Worm (Caenorhabditis elegans) whole organism, late embryonic: ENCODE results near the gene gars-1.

Experiments
- C08G9.2 ChIP-seq: sonication (generic microtip); optimal IDR thresholded peaks from 2 replicates; lab custom pipeline; 2016; ENCODE audit warnings: mild to moderate bottlenecking, missing genetic modification characterization, moderate library complexity, missing compliant biosample characterization
- C38D4.7 ChIP-seq: fragments of 200-800 bp; sonication (Bioruptor generic); optimal IDR thresholded peaks from 2 replicates; lab custom pipeline; 2018; ENCODE audit warnings: mild to moderate bottlenecking, missing genetic modification characterization, moderate library complexity, missing compliant biosample characterization
- ahr-1 ChIP-seq: sonication (generic microtip); optimal IDR thresholded peaks from 2 replicates; lab custom pipeline; 2016; ENCODE audit warnings: missing genetic modification characterization, missing compliant biosample characterization
- ama-1 ChIP-seq: fragments of 150-350 bp; optimal IDR thresholded peaks from 2 replicates; lab custom pipeline; 2014
- ceh-14 ChIP-seq: sonication (generic microtip); optimal IDR thresholded peaks from 2 replicates; lab custom pipeline; 2016; ENCODE audit warnings: missing genotype, missing genetic modification characterization, missing compliant biosample characterization
- ceh-2 ChIP-seq: sonication (generic microtip); optimal IDR thresholded peaks from 2 replicates; lab custom pipeline; 2016; ENCODE audit warnings: missing genotype, missing genetic modification characterization, missing compliant biosample characterization
- ceh-24 ChIP-seq: sonication (generic microtip); optimal IDR thresholded peaks from 2 replicates; lab custom pipeline; 2016; ENCODE audit warnings: mild to moderate bottlenecking, missing genetic modification characterization, missing compliant biosample characterization
- ceh-30 ChIP-seq: fragments of 150-350 bp; optimal IDR thresholded peaks from 2 replicates; lab custom pipeline; 2014; ENCODE audit warnings: missing biosample characterization, missing genetic modification characterization
- ceh-45 ChIP-seq: fragments of 200-800 bp; sonication (Bioruptor generic); IDR thresholded peaks from 2 replicates; pipeline ENCODE4 v1.3.6; 2022; ENCODE audit warnings: missing genetic modification reagents, missing genetic modification characterization, missing compliant biosample characterization
- ceh-6 ChIP-seq: fragments of 200-800 bp; sonication (Bioruptor generic); optimal IDR thresholded peaks from 2 replicates; lab custom pipeline; 2018; ENCODE audit warnings: mild to moderate bottlenecking, missing genetic modification characterization, missing compliant biosample characterization
- dmd-4 ChIP-seq: sonication (generic microtip); optimal IDR thresholded peaks from 2 replicates; lab custom pipeline; 2016; ENCODE audit warnings: borderline replicate concordance, missing genetic modification characterization, missing compliant biosample characterization
- elt-2 ChIP-seq: sonication (generic microtip); optimal IDR thresholded peaks from 2 replicates; lab custom pipeline; 2016; ENCODE audit warnings: missing genetic modification reagents, missing genetic modification characterization, missing compliant biosample characterization
- elt-4 ChIP-seq: sonication (generic microtip); optimal IDR thresholded peaks from 2 replicates; lab custom pipeline; 2016; ENCODE audit warnings: missing genetic modification characterization, missing compliant biosample characterization
- ets-4 ChIP-seq: sonication (generic microtip); optimal IDR thresholded peaks from 2 replicates; lab custom pipeline; 2016; ENCODE audit warnings: missing genetic modification characterization, missing compliant biosample characterization
- fax-1 ChIP-seq: sonication (generic microtip); optimal IDR thresholded peaks from 2 replicates; lab custom pipeline; 2016; ENCODE audit warnings: missing genotype, missing genetic modification characterization, missing compliant biosample characterization
- fkh-6 ChIP-seq: sonication (generic microtip); optimal IDR thresholded peaks from 2 replicates; lab custom pipeline; 2016; ENCODE audit warnings: missing genetic modification characterization, missing compliant biosample characterization
- gmeb-2 ChIP-seq: sonication (generic microtip); optimal IDR thresholded peaks from 2 replicates; lab custom pipeline; 2016; ENCODE audit warnings: missing genetic modification characterization, inconsistent platforms, missing compliant biosample characterization
- hlh-13 ChIP-seq: fragments of 200-800 bp; sonication (Bioruptor generic); optimal IDR thresholded peaks from 2 replicates; lab custom pipeline; 2018; ENCODE audit warnings: mild to moderate bottlenecking, missing genetic modification characterization, missing compliant biosample characterization
- hlh-6 ChIP-seq: sonication (generic microtip); optimal IDR thresholded peaks from 2 replicates; lab custom pipeline; 2016; ENCODE audit warnings: missing genotype, missing genetic modification characterization, missing compliant biosample characterization
- lim-6 ChIP-seq: sonication (generic microtip); optimal IDR thresholded peaks from 2 replicates; lab custom pipeline; 2016; ENCODE audit warnings: missing genetic modification characterization, missing compliant biosample characterization
- madf-2 ChIP-seq: sonication (generic microtip); optimal IDR thresholded peaks from 2 replicates; lab custom pipeline; 2017; ENCODE audit warnings: missing genetic modification characterization, missing compliant biosample characterization
- nhr-11 ChIP-seq: fragments of 150-350 bp; optimal IDR thresholded peaks from 2 replicates; lab custom pipeline; 2014; ENCODE audit warnings: missing biosample characterization, missing genetic modification characterization
- nhr-232 ChIP-seq: sonication (generic microtip); optimal IDR thresholded peaks from 2 replicates; lab custom pipeline; 2016; ENCODE audit warnings: missing genetic modification characterization, missing compliant biosample characterization
- npax-4 ChIP-seq: sonication (generic microtip); optimal IDR thresholded peaks from 2 replicates; lab custom pipeline; 2016; ENCODE audit warnings: missing genetic modification characterization, missing compliant biosample characterization
- odd-2 ChIP-seq: sonication (generic microtip); optimal IDR thresholded peaks from 2 replicates; lab custom pipeline; 2017; ENCODE audit warnings: antibody characterized with exemption, mild to moderate bottlenecking, missing genetic modification characterization, missing compliant biosample characterization
- pag-3 ChIP-seq: sonication (generic microtip); optimal IDR thresholded peaks from 2 replicates; lab custom pipeline; 2016; ENCODE audit warnings: missing compliant biosample characterization, missing genetic modification characterization, borderline replicate concordance
- pat-9 ChIP-seq: fragments of 200-800 bp; sonication (Bioruptor generic); optimal IDR thresholded peaks from 2 replicates; lab custom pipeline; 2018; ENCODE audit warnings: mild to moderate bottlenecking, missing genetic modification characterization, moderate library complexity, missing compliant biosample characterization
- pha-4 ChIP-seq: fragments of 150-350 bp; optimal IDR thresholded peaks from 2 replicates; lab custom pipeline; 2018; ENCODE audit warnings: missing biosample characterization, missing genetic modification reagents, missing genetic modification characterization
- pqm-1 ChIP-seq: sonication (generic microtip); optimal IDR thresholded peaks from 2 replicates; lab custom pipeline; 2016; ENCODE audit warnings: missing genetic modification characterization, missing compliant biosample characterization
- ref-2 ChIP-seq: sonication (generic microtip); optimal IDR thresholded peaks from 2 replicates; lab custom pipeline; 2016; ENCODE audit warnings: missing genetic modification characterization, missing compliant biosample characterization
- sdc-2 ChIP-seq: sonication (generic microtip); optimal IDR thresholded peaks from 2 replicates; lab custom pipeline; 2016; ENCODE audit warnings: missing genotype, missing genetic modification characterization, missing compliant biosample characterization
- syd-9 ChIP-seq: sonication (generic microtip); optimal IDR thresholded peaks from 2 replicates; lab custom pipeline; 2016; ENCODE audit warnings: mild to moderate bottlenecking, missing genetic modification characterization, moderate library complexity, missing compliant biosample characterization
- tbx-2 ChIP-seq: sonication (generic microtip); optimal IDR thresholded peaks from 2 replicates; lab custom pipeline; 2016; ENCODE audit warnings: missing genetic modification characterization, missing compliant biosample characterization
- unc-3 ChIP-seq, 2 experiments: fragments of 200-800 bp in 1 of 2; sonication (Bioruptor generic) in 1 of 2; sonication (generic microtip) in 1 of 2; conservative IDR thresholded peaks in 1 of 2; optimal IDR thresholded peaks in 1 of 2; 2 replicates each; pipeline versions ENCODE4 v1.3.6 to Lab custom; 2016 to 2022; ENCODE audit warnings: missing compliant biosample characterization in 2 of 2, missing genetic modification characterization in 2 of 2, missing genetic modification reagents in 1 of 2
- unc-42 ChIP-seq: sonication (generic microtip); optimal IDR thresholded peaks from 2 replicates; lab custom pipeline; 2016; ENCODE audit warnings: missing genotype, missing genetic modification characterization, missing compliant biosample characterization
- unc-55 ChIP-seq: sonication (generic microtip); optimal IDR thresholded peaks from 2 replicates; lab custom pipeline; 2017; ENCODE audit warnings: missing biosample characterization, missing genetic modification reagents, missing genetic modification characterization

gars-1 gene

ce11 chrIII:5172470-5172869 is 9.0 kb upstream of the gars-1 start, which contains the start of gene K10D2.5 (continued):
- TF ChIP-seq unc-3 (GFP tag; conservative IDR thresholded peaks at IDR 0.05; lab: Robert Waterston, UW) (peak; percentile 79), unc-3 (tag; optimal IDR thresholded peaks at IDR 0.05; lab: Kevin White, UChicago) (peak; percentile 45), nhr-232 (tag; lab: Kevin White, UChicago) (peak; percentile 25), hlh-6 (tag; lab: Kevin White, UChicago) (peak; percentile 89), ref-2 (tag; lab: Kevin White, UChicago) (peak; percentile 99), ceh-6 (peak; percentile 45), odd-2 (no peak), ceh-24 (no peak), dmd-4 (tag; lab: Kevin White, UChicago) (peak; percentile 87), nhr-11 (tag; lab: Kevin White, UChicago) (no peak), sdc-2 (tag; lab: Kevin White, UChicago) (peak; percentile 79), lim-6 (peak; percentile 96), pat-9 (tag; lab: Kevin White, UChicago) (peak; percentile 15), ets-4 (peak; percentile 100), madf-2 (tag; lab: Kevin White, UChicago) (peak; percentile 80), elt-2 (tag; lab: Kevin White, UChicago) (peak; percentile 84), C08G9.2 (peak; percentile 100), ceh-30 (no peak), unc-55 (GFP tag; lab: Kevin White, UChicago) (no peak), C38D4.7 (GFP tag; lab: Kevin White, UChicago) (no peak), hlh-13 (GFP tag; lab: Kevin White, UChicago) (peak; percentile 49), ahr-1 (peak; percentile 80)

ce11 chrIII:5171945-5172344 is 8.5 kb upstream of the gars-1 start, which contains the start of gene prp-19:
prp-19 (minus strand) TSS chrIII:5172045.
- TF ChIP-seq nhr-11 (tag; lab: Kevin White, UChicago) (no peak), pha-4 (no peak), ama-1 (lab: Kevin White, UChicago) (no peak), pag-3 (no peak)

DNA sequence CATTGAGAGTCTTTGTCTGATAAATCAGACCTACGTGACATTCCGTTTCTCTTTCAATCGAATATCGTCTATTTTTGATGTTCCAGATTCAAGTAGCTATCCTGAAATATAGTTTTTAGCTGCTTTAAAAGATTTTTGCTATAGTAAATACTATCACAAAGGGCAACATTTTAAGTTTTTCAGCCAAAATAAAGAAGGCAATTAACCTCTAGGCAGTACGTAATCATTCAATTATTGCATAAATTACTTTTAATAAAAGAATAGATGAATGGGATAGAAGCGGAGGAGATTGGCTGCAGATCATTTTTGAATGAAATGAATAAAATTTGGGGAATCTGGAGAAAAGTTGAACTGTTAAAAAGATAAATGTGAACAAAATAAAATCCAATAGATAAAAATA is 6.3 kb upstream of the gars-1 start, which contains the start of gene ulp-1:
Gene ulp-1, minus strand, starts transcription at position 101 of the 400 bp plus-strand sequence.
- TF ChIP-seq syd-9 (no peak), madf-2 (tag; lab: Kevin White, UChicago) (no peak), sdc-2 (tag; lab: Kevin White, UChicago) (no peak), npax-4 (tag; lab: Kevin White, UChicago) (no peak), fax-1 (tag; lab: Kevin White, UChicago) (no peak), gmeb-2 (tag; lab: Kevin White, UChicago) (no peak), fkh-6 (tag; lab: Kevin White, UChicago) (no peak), ceh-24 (no peak), C08G9.2 (no peak), ceh-45 (no peak), dmd-4 (tag; lab: Kevin White, UChicago) (no peak), odd-2 (no peak), C38D4.7 (GFP tag; lab: Kevin White, UChicago) (no peak), unc-42 (tag; lab: Kevin White, UChicago) (no peak), tbx-2 (tag; lab: Kevin White, UChicago) (no peak)

- TF ChIP-seq pqm-1 (no peak), ceh-14 (tag; lab: Kevin White, UChicago) (no peak), unc-55 (GFP tag; lab: Kevin White, UChicago) (no peak), ceh-2 (tag; lab: Kevin White, UChicago) (no peak), elt-4 (tag; lab: Kevin White, UChicago) (no peak), fkh-6 (tag; lab: Kevin White, UChicago) (no peak), npax-4 (tag; lab: Kevin White, UChicago) (no peak)
Measured at ce11 chrIII:5165745-5166144, 2.3 kb upstream of the gars-1 start.
